Worm (Caenorhabditis elegans): ENCODE measurements around the gene T15B12.1.

DNA sequence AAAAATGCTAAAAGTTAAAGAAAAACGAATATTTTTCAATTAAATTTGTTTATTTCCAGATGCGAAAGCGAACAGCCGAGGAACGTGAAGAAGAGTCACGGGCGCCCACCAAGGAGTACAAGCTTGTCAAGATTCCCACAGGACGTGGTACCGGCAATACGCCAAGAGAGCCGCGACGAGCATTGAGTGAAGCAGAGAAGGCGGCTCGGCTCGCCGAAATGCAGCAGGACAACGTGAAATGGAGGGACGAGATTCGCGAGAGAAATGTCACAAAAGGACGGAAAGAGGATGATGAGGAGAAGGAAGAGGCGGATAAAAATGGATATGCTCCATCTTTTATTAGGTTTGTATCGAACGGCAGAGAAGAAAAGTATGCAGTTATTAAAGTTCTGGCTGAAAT, 22.4 kb downstream of the T15B12.1 start:
- TF ChIP-seq nhr-71 (tag; optimal IDR thresholded peaks at IDR 0.05) (no peak), tlp-1 (tag; optimal IDR thresholded peaks at IDR 0.05) (no peak), snpc-4 (tag; optimal IDR thresholded peaks at IDR 0.05) (no peak), jun-1 (tag; optimal IDR thresholded peaks at IDR 0.05) (no peak), aha-1 (tag; optimal IDR thresholded peaks at IDR 0.05) (no peak), lin-35 (GFP tag; optimal IDR thresholded peaks at IDR 0.05) (no peak)
